Worm (Caenorhabditis elegans): ENCODE measurements around the gene F23H12.5.
A peak's percentile ranks its signal among the peaks of the same experiment; 100 is the strongest.

The F23H12.5 gene

ce11 chrV:12358347-12358746, at the start of gene F23H12.5:
Gene F23H12.5 (plus strand): TSS chrV:12358647.
- no peak for TF ChIP-seq pros-1 (tag; optimal IDR thresholded peaks at IDR 0.05)
- TF ChIP-seq fkh-6 (tag; optimal IDR thresholded peaks at IDR 0.05), result no peak
- TF ChIP-seq lin-11 (tag; optimal IDR thresholded peaks at IDR 0.05), result no peak
- no peak for TF ChIP-seq nhr-232 (tag; optimal IDR thresholded peaks at IDR 0.05)
- TF ChIP-seq ahr-1 (tag; optimal IDR thresholded peaks at IDR 0.05), result no peak
- no peak for TF ChIP-seq tbx-7 (tag; optimal IDR thresholded peaks at IDR 0.05)
- TF ChIP-seq dve-1 (tag; optimal IDR thresholded peaks at IDR 0.05), result no peak
- no peak for TF ChIP-seq ceh-34 (tag; optimal IDR thresholded peaks at IDR 0.05)
- no peak for TF ChIP-seq pha-4 (tag; optimal IDR thresholded peaks at IDR 0.05)
- TF ChIP-seq che-1 (tag; optimal IDR thresholded peaks at IDR 0.05), result no peak
- no peak for TF ChIP-seq T23F11.4 (GFP tag; optimal IDR thresholded peaks at IDR 0.05)
- TF ChIP-seq npax-4 (tag; optimal IDR thresholded peaks at IDR 0.05), result no peak
- TF ChIP-seq madf-2 (tag; optimal IDR thresholded peaks at IDR 0.05), result no peak
- no peak for TF ChIP-seq dmd-4 (tag; optimal IDR thresholded peaks at IDR 0.05; ENCODE audit: borderline replicate concordance)
- TF ChIP-seq unc-55 (GFP tag; optimal IDR thresholded peaks at IDR 0.05), result no peak
- no peak for TF ChIP-seq sox-2 (GFP tag; IDR thresholded peaks at IDR 0.05)
- TF ChIP-seq unc-3 (GFP tag; conservative IDR thresholded peaks at IDR 0.05), result no peak
- TF ChIP-seq unc-3 (tag; optimal IDR thresholded peaks at IDR 0.05), result no peak
- no peak for TF ChIP-seq hlh-30 (tag; optimal IDR thresholded peaks at IDR 0.05; ENCODE audit: insufficient read depth)
- TF ChIP-seq ref-2 (tag; optimal IDR thresholded peaks at IDR 0.05), result no peak
- no peak for TF ChIP-seq hlh-8 (tag; optimal IDR thresholded peaks at IDR 0.05)

ce11 chrV:12310256-12310655, 48.2 kb upstream of the F23H12.5 start, which contains the start of gene hpo-30:
Gene hpo-30 (minus strand): TSS chrV:12310356.
- TF ChIP-seq ztf-16 (tag; optimal IDR thresholded peaks at IDR 0.05) (no peak), ahr-1 (tag; optimal IDR thresholded peaks at IDR 0.05) (no peak), ceh-2 (tag; optimal IDR thresholded peaks at IDR 0.05) (no peak), fkh-10 (GFP tag; optimal IDR thresholded peaks at IDR 0.05) (no peak), tbx-2 (tag; optimal IDR thresholded peaks at IDR 0.05) (no peak), ceh-6 (GFP tag; optimal IDR thresholded peaks at IDR 0.05) (no peak), fkh-6 (tag; optimal IDR thresholded peaks at IDR 0.05) (no peak), hlh-15 (tag; optimal IDR thresholded peaks at IDR 0.05) (no peak), lin-11 (tag; optimal IDR thresholded peaks at IDR 0.05) (no peak), unc-42 (tag; optimal IDR thresholded peaks at IDR 0.05) (no peak), C38D4.7 (GFP tag; optimal IDR thresholded peaks at IDR 0.05) (no peak), F13H6.1 (tag; optimal IDR thresholded peaks at IDR 0.05) (no peak), pha-2 (tag; optimal IDR thresholded peaks at IDR 0.05) (no peak), ceh-48 (tag; optimal IDR thresholded peaks at IDR 0.05) (no peak), unc-3 (GFP tag; conservative IDR thresholded peaks at IDR 0.05) (no peak), unc-3 (tag; optimal IDR thresholded peaks at IDR 0.05) (no peak)

DNA sequence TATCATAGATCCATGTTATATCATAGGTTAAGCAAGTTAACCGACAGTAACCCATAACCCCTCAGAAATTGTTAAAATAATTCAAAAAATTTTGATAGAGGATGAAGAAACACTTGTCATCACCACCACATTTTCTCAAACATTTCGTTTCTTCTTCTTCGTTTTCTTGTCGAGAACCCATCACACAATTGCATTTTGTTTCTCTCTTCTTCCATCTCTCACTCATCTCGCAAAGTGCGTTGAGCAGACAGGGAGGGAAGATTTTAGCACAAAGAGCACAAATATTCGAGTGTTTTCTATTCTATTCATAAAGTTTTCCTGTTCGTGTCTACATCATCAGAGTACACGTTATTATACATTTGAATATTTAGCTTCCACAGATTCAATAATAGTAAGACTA, 44.0 kb upstream of the F23H12.5 start:
- no peak for TF ChIP-seq sox-2 (GFP tag; IDR thresholded peaks at IDR 0.05)
- TF ChIP-seq unc-42 (tag; optimal IDR thresholded peaks at IDR 0.05), result peak; percentile 59

DNA sequence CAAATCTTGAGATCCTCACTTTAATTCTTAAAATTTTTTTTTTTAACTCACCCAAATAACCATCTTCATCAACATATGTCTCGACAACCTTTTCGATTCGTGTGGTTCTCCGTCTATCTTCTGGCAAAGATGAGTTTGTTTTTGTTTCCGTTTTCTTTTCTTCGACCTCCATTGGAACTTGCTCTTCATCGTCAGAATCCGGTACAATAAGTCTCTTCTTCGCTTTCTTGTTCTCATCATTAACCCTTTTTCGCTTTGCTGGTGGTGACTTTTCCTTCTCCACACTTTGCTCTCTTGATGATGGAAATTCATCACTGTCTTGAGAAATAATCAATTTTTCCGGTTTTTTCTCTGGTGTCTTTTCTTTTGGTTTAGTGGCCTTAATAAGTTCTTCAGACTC, 42.4 kb upstream of the F23H12.5 start:
- TF ChIP-seq C38D4.7 (GFP tag; optimal IDR thresholded peaks at IDR 0.05) (no peak), fax-1 (tag; optimal IDR thresholded peaks at IDR 0.05) (no peak), zip-5 (tag; optimal IDR thresholded peaks at IDR 0.05) (no peak), nfya-1 (tag; optimal IDR thresholded peaks at IDR 0.05) (no peak), elt-2 (tag; optimal IDR thresholded peaks at IDR 0.05) (no peak), fkh-10 (GFP tag; optimal IDR thresholded peaks at IDR 0.05) (no peak), madf-2 (tag; optimal IDR thresholded peaks at IDR 0.05) (no peak), lim-6 (tag; optimal IDR thresholded peaks at IDR 0.05) (no peak), che-1 (tag; optimal IDR thresholded peaks at IDR 0.05) (no peak), ama-1 (optimal IDR thresholded peaks at IDR 0.05) (no peak), hlh-8 (tag; optimal IDR thresholded peaks at IDR 0.05) (no peak), ahr-1 (tag; optimal IDR thresholded peaks at IDR 0.05) (no peak), pax-1 (tag; optimal IDR thresholded peaks at IDR 0.05) (no peak)
